Fruit fly (Drosophila melanogaster): ENCODE measurements around the gene CG5026.
A peak's percentile ranks its signal among the peaks of the same experiment; 100 is the strongest.

CG5026 gene

DNA sequence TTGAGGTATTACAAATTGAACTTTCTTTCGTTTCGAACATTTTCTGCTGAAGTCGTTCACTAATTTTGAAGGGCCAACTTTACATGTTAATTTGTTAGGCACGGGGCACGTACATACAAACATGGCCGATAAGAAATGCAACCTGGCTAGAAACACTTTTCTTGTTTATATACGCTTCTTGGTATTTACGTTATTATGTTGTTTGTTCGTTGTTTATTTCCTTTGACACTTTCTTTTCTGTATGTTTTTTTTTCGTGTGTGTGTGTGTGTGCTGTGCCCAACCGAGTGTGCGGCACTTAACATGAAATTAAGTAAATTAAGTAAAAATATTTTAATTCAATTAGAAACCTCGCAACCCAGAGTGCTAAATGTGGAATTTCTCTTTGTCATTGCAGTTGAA, 42.6 kb upstream of the CG5026 start (continued):
- peak; percentile 22 for TF ChIP-seq grn (GFP tag; optimal IDR thresholded peaks at IDR 0.05)
- TF ChIP-seq Taf1 (GFP tag; IDR thresholded peaks at IDR 0.05), result no peak
- TF ChIP-seq BtbVII (GFP tag; optimal IDR thresholded peaks at IDR 0.05), result no peak
- peak; percentile 63 for TF ChIP-seq CG33557 (GFP tag; optimal IDR thresholded peaks at IDR 0.05)
- no peak for TF ChIP-seq Ptx1 (GFP tag; IDR thresholded peaks at IDR 0.05)
- TF ChIP-seq CG16863 (GFP tag; optimal IDR thresholded peaks at IDR 0.05), result peak; percentile 14
- TF ChIP-seq CG17912 (GFP tag; optimal IDR thresholded peaks at IDR 0.05), result no peak
- no peak for TF ChIP-seq wdn (GFP tag; IDR thresholded peaks at IDR 0.05)
- TF ChIP-seq CG1647 (GFP tag; optimal IDR thresholded peaks at IDR 0.05), result peak; percentile 2
- TF ChIP-seq Rfx (GFP tag; IDR thresholded peaks at IDR 0.05), result no peak
- no peak for TF ChIP-seq psq (GFP tag; optimal IDR thresholded peaks at IDR 0.05)
- no peak for TF ChIP-seq btn (GFP tag; optimal IDR thresholded peaks at IDR 0.05)
- no peak for TF ChIP-seq D (optimal IDR thresholded peaks at IDR 0.05)
- peak; percentile 62 for TF ChIP-seq D (GFP tag; optimal IDR thresholded peaks at IDR 0.05)
- TF ChIP-seq crol (GFP tag; IDR thresholded peaks at IDR 0.05), result no peak
- no peak for TF ChIP-seq so (GFP tag; IDR thresholded peaks at IDR 0.05)
- peak; percentile 78 for TF ChIP-seq CG7745 (tag; optimal IDR thresholded peaks at IDR 0.05)
- peak; percentile 60 for TF ChIP-seq gem (tag; optimal IDR thresholded peaks at IDR 0.05)
- TF ChIP-seq fd3F (GFP tag; optimal IDR thresholded peaks at IDR 0.05), result no peak
- TF ChIP-seq cas (GFP tag; IDR thresholded peaks at IDR 0.05), result no peak
- peak; percentile 85 for TF ChIP-seq Asciz (GFP tag; optimal IDR thresholded peaks at IDR 0.05)
- no peak for TF ChIP-seq cwo (GFP tag; optimal IDR thresholded peaks at IDR 0.05)
- peak; percentile 4 for TF ChIP-seq CG8388 (GFP tag; optimal IDR thresholded peaks at IDR 0.05)
- TF ChIP-seq MTF-1 (GFP tag; optimal IDR thresholded peaks at IDR 0.05; ENCODE audit: borderline replicate concordance), result peak; percentile 10
- no peak for TF ChIP-seq CG13123 (GFP tag; optimal IDR thresholded peaks at IDR 0.05)
- TF ChIP-seq CG6689 (GFP tag; IDR thresholded peaks at IDR 0.05), result no peak
- TF ChIP-seq CG17802 (tag; optimal IDR thresholded peaks at IDR 0.05), result no peak
- TF ChIP-seq Lpt (GFP tag; optimal IDR thresholded peaks at IDR 0.05), result no peak
- TF ChIP-seq Nf-YA (GFP tag; IDR thresholded peaks at IDR 0.05), result no peak
- TF ChIP-seq fd64A (GFP tag; optimal IDR thresholded peaks at IDR 0.05), result peak; percentile 78
- no peak for TF ChIP-seq MBD-R2 (GFP tag; IDR thresholded peaks at IDR 0.05)
- peak; percentile 28 for TF ChIP-seq HHEX (GFP tag; optimal IDR thresholded peaks at IDR 0.05)
- no peak for TF ChIP-seq ERR (GFP tag; optimal IDR thresholded peaks at IDR 0.05)
- TF ChIP-seq CG5245 (GFP tag; optimal IDR thresholded peaks at IDR 0.05), result no peak
- TF ChIP-seq CG9797 (GFP tag; optimal IDR thresholded peaks at IDR 0.05), result no peak
- TF ChIP-seq CG3995 (GFP tag; optimal IDR thresholded peaks at IDR 0.05), result no peak
- TF ChIP-seq CG16779 (GFP tag; IDR thresholded peaks at IDR 0.05), result no peak
- TF ChIP-seq rib (GFP tag; IDR thresholded peaks at IDR 0.05), result no peak
- TF ChIP-seq E2f1 (GFP tag; IDR thresholded peaks at IDR 0.05), result no peak
- no peak for TF ChIP-seq dpn (GFP tag; optimal IDR thresholded peaks at IDR 0.05)
- TF ChIP-seq oc (tag; optimal IDR thresholded peaks at IDR 0.05), result peak; percentile 62
- TF ChIP-seq Sox102F (GFP tag; optimal IDR thresholded peaks at IDR 0.05), result peak; percentile 40
- no peak for TF ChIP-seq Sin3A (optimal IDR thresholded peaks at IDR 0.05)
- TF ChIP-seq CG13287 (GFP tag; IDR thresholded peaks at IDR 0.05; ENCODE audit: partially characterized antibody), result no peak
- TF ChIP-seq CG4854 (GFP tag; optimal IDR thresholded peaks at IDR 0.05), result no peak
- no peak for TF ChIP-seq pnt (GFP tag; optimal IDR thresholded peaks at IDR 0.05)
- TF ChIP-seq Fer2 (tag; optimal IDR thresholded peaks at IDR 0.05), result no peak
- peak; percentile 12; the same call in 1 of the 2 replicates for TF ChIP-seq CG17328 (GFP tag; IDR thresholded peaks at IDR 0.05)
- TF ChIP-seq Trl (optimal IDR thresholded peaks at IDR 0.05), result no peak
- peak; percentile 1 for TF ChIP-seq Trl (GFP tag; optimal IDR thresholded peaks at IDR 0.05)
- TF ChIP-seq CG11085 (GFP tag; IDR thresholded peaks at IDR 0.05), result no peak
- TF ChIP-seq CG4360 (GFP tag; IDR thresholded peaks at IDR 0.05), result no peak
- TF ChIP-seq CG12744 (GFP tag; optimal IDR thresholded peaks at IDR 0.05), result no peak
- TF ChIP-seq CG2120 (GFP tag; optimal IDR thresholded peaks at IDR 0.05), result no peak
